Worm (Caenorhabditis elegans) whole organism, L3 larva: ENCODE data around the gene aqp-8.

Experiments used
- ZK546.5 ChIP-seq: sonication (generic microtip); optimal IDR thresholded peaks from 2 replicates; lab custom pipeline; 2017; ENCODE audit warnings: missing biosample characterization, missing genetic modification characterization
- aly-2 ChIP-seq: fragments of 150-350 bp; optimal IDR thresholded peaks from 2 replicates; lab custom pipeline; 2014; ENCODE audit warnings: missing biosample characterization, missing genetic modification characterization
- ama-1 ChIP-seq: fragments of 150-350 bp; optimal IDR thresholded peaks from 2 replicates; lab custom pipeline; 2018
- ceh-16 ChIP-seq: sonication (generic microtip); optimal IDR thresholded peaks from 2 replicates; lab custom pipeline; 2017; ENCODE audit warnings: missing biosample characterization, missing genetic modification characterization
- ceh-28 ChIP-seq: fragments of 150-350 bp; optimal IDR thresholded peaks from 2 replicates; lab custom pipeline; 2014; ENCODE audit warnings: missing biosample characterization, missing genetic modification reagents, missing genetic modification characterization
- ceh-82 ChIP-seq: fragments of 150-350 bp; optimal IDR thresholded peaks from 2 replicates; lab custom pipeline; 2014; ENCODE audit warnings: missing biosample characterization, missing genetic modification characterization
- ceh-9 ChIP-seq: sonication (generic microtip); optimal IDR thresholded peaks from 2 replicates; lab custom pipeline; 2018; ENCODE audit warnings: missing biosample characterization, missing genetic modification characterization
- egl-27 ChIP-seq: sonication (generic microtip); optimal IDR thresholded peaks from 4 replicates; lab custom pipeline; 2017; ENCODE audit warnings: missing biosample characterization, missing genetic modification reagents, missing genetic modification characterization
- egl-5 ChIP-seq: fragments of 150-350 bp; optimal IDR thresholded peaks from 2 replicates; lab custom pipeline; 2017; ENCODE audit warnings: missing biosample characterization, missing genetic modification reagents, missing genetic modification characterization, inconsistent platforms
- elt-1 ChIP-seq: fragments of 150-350 bp; optimal IDR thresholded peaks from 2 replicates; lab custom pipeline; 2014; ENCODE audit warnings: missing biosample characterization, missing genetic modification characterization
- elt-2 ChIP-seq: sonication (generic microtip); optimal IDR thresholded peaks from 2 replicates; lab custom pipeline; 2016; ENCODE audit warnings: missing genetic modification reagents, mild to moderate bottlenecking, missing genetic modification characterization, missing compliant biosample characterization
- elt-3 ChIP-seq, 3 experiments: fragments of 150-350 bp in 1 of 3; sonication (generic microtip) in 2 of 3; optimal IDR thresholded peaks; 2 replicates in 2 of 3; 4 replicates in 1 of 3; lab custom pipeline; 2014 to 2017; ENCODE audit warnings: missing biosample characterization in 3 of 3, missing genetic modification characterization in 3 of 3
- eor-1 ChIP-seq, 2 experiments: fragments of 150-350 bp; optimal IDR thresholded peaks; 2 replicates each; lab custom pipeline; 2014 to 2018; ENCODE audit warnings: missing biosample characterization in 2 of 2, missing genetic modification characterization in 2 of 2
- fkh-10 ChIP-seq: sonication (generic microtip); optimal IDR thresholded peaks from 2 replicates; lab custom pipeline; 2017; ENCODE audit warnings: missing biosample characterization, missing genetic modification reagents, missing genetic modification characterization
- fkh-2 ChIP-seq: fragments of 150-350 bp; optimal IDR thresholded peaks from 2 replicates; lab custom pipeline; 2014; ENCODE audit warnings: missing biosample characterization, missing genetic modification reagents, missing genetic modification characterization
- hmg-11 ChIP-seq: sonication (generic microtip); optimal IDR thresholded peaks from 2 replicates; lab custom pipeline; 2016; ENCODE audit warnings: missing genetic modification characterization, missing compliant biosample characterization
- jun-1 ChIP-seq: fragments of 150-350 bp; optimal IDR thresholded peaks from 2 replicates; lab custom pipeline; 2014; ENCODE audit warnings: missing biosample characterization, missing genetic modification reagents, missing genetic modification characterization
- lin-39 ChIP-seq: fragments of 150-350 bp; optimal IDR thresholded peaks from 2 replicates; lab custom pipeline; 2018; ENCODE audit warnings: missing biosample characterization, missing genetic modification reagents, missing genetic modification characterization
- lsy-12 ChIP-seq: sonication (generic microtip); optimal IDR thresholded peaks from 2 replicates; lab custom pipeline; 2016; ENCODE audit warnings: mild to moderate bottlenecking, missing genetic modification characterization, missing compliant biosample characterization
- mdl-1 ChIP-seq: fragments of 150-350 bp; optimal IDR thresholded peaks from 2 replicates; lab custom pipeline; 2014; ENCODE audit warnings: missing biosample characterization, missing genetic modification characterization
- mml-1 ChIP-seq: fragments of 150-350 bp; sonication (generic microtip); optimal IDR thresholded peaks from 3 replicates; lab custom pipeline; 2014; ENCODE audit warnings: missing biosample characterization, missing genetic modification characterization
- nhr-11 ChIP-seq: fragments of 150-350 bp; optimal IDR thresholded peaks from 2 replicates; lab custom pipeline; 2014; ENCODE audit warnings: missing biosample characterization, missing genetic modification characterization
- nhr-12 ChIP-seq: fragments of 150-350 bp; optimal IDR thresholded peaks from 2 replicates; lab custom pipeline; 2014; ENCODE audit warnings: missing biosample characterization, missing genetic modification characterization
- nhr-23 ChIP-seq: fragments of 150-350 bp; optimal IDR thresholded peaks from 2 replicates; lab custom pipeline; 2014; ENCODE audit warnings: missing biosample characterization, missing genetic modification reagents, missing genetic modification characterization
- nhr-237 ChIP-seq: fragments of 150-350 bp; optimal IDR thresholded peaks from 2 replicates; lab custom pipeline; 2014; ENCODE audit warnings: missing biosample characterization, missing genetic modification characterization
- nhr-25 ChIP-seq: sonication (generic microtip); optimal IDR thresholded peaks from 2 replicates; lab custom pipeline; 2017; ENCODE audit warnings: missing biosample characterization, missing genetic modification characterization
- nhr-28 ChIP-seq: fragments of 150-350 bp; optimal IDR thresholded peaks from 2 replicates; lab custom pipeline; 2014; ENCODE audit warnings: missing biosample characterization, missing genetic modification characterization
- nhr-43 ChIP-seq: sonication (generic microtip); optimal IDR thresholded peaks from 2 replicates; lab custom pipeline; 2016; ENCODE audit warnings: mild to moderate bottlenecking, missing genetic modification characterization, missing compliant biosample characterization; ENCODE audit not compliant: poor library complexity, severe bottlenecking
- nhr-67 ChIP-seq: fragments of 150-350 bp; optimal IDR thresholded peaks from 2 replicates; lab custom pipeline; 2014; ENCODE audit warnings: missing biosample characterization, missing genetic modification characterization
- nhr-76 ChIP-seq: fragments of 150-350 bp; sonication (generic microtip); optimal IDR thresholded peaks from 5 replicates; lab custom pipeline; 2014; ENCODE audit warnings: missing biosample characterization, missing genetic modification characterization
- nhr-77 ChIP-seq: fragments of 150-350 bp; optimal IDR thresholded peaks from 2 replicates; lab custom pipeline; 2014; ENCODE audit warnings: missing biosample characterization, missing genetic modification characterization
- pha-4 ChIP-seq: fragments of 150-350 bp; optimal IDR thresholded peaks from 2 replicates; lab custom pipeline; 2014; ENCODE audit warnings: missing biosample characterization, missing genetic modification reagents, missing genetic modification characterization
- sea-2 ChIP-seq: fragments of 150-350 bp; sonication (generic microtip); optimal IDR thresholded peaks from 4 replicates; lab custom pipeline; 2014; ENCODE audit warnings: missing biosample characterization, missing genetic modification reagents, missing genetic modification characterization
- skn-1 ChIP-seq: fragments of 150-350 bp; optimal IDR thresholded peaks from 2 replicates; lab custom pipeline; 2014; ENCODE audit warnings: missing biosample characterization, missing genetic modification characterization
- snpc-4 ChIP-seq: fragments of 150-350 bp; optimal IDR thresholded peaks from 2 replicates; lab custom pipeline; 2014; ENCODE audit warnings: missing biosample characterization, missing genetic modification characterization
- unc-39 ChIP-seq: sonication (generic microtip); optimal IDR thresholded peaks from 4 replicates; lab custom pipeline; 2017; ENCODE audit warnings: missing biosample characterization, missing genetic modification characterization
- ztf-11 ChIP-seq: fragments of 150-350 bp; optimal IDR thresholded peaks from 2 replicates; lab custom pipeline; 2014; ENCODE audit warnings: missing biosample characterization, missing genetic modification characterization

The aqp-8 gene

ce11 chrX:4658706-4659105 is 46.1 kb downstream of the aqp-8 start:
- TF ChIP-seq ceh-16 (tag; lab: Kevin White, UChicago), result no peak
- TF ChIP-seq elt-2 (tag; lab: Kevin White, UChicago), result peak; percentile 40

ce11 chrX:4658303-4658702 is 46.5 kb downstream of the aqp-8 start:
- TF ChIP-seq skn-1 (tag; lab: Kevin White, UChicago) (no peak), hmg-11 (tag; lab: Kevin White, UChicago) (no peak), mdl-1 (tag; lab: Kevin White, UChicago) (no peak), ceh-9 (no peak), ztf-11 (tag; lab: Kevin White, UChicago) (no peak), nhr-237 (tag; lab: Kevin White, UChicago) (no peak), unc-39 (tag; lab: Kevin White, UChicago) (no peak), ceh-82 (tag; lab: Kevin White, UChicago) (no peak), snpc-4 (no peak), nhr-12 (tag; lab: Kevin White, UChicago) (no peak), nhr-43 (tag; lab: Kevin White, UChicago) (no peak), nhr-77 (no peak), ceh-28 (tag; lab: Kevin White, UChicago) (no peak)

DNA sequence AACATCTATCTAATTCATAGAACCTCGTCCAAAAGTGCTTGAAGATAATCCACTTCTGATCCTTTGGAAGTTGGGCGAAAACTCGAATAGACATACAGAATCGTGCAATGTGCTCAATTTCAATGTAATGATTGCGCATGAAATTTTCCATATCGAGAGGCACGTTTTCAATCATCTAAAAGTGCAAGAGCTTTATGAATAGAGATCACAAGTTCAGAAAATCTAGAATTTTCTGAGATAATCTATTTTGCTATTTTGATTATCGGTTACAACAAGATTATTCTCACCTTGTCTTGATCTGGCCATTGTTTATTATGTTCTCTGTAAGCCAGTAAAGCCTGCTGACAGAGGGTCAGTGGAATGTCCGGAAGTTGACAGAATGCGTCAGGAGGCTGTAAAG is 47.2 kb downstream of the aqp-8 start:
- TF ChIP-seq nhr-237 (tag; lab: Kevin White, UChicago) (no peak), hmg-11 (tag; lab: Kevin White, UChicago) (no peak), nhr-11 (tag; lab: Kevin White, UChicago) (no peak), ama-1 (lab: Kevin White, UChicago) (no peak), mdl-1 (tag; lab: Kevin White, UChicago) (no peak), nhr-23 (no peak), fkh-2 (no peak), elt-1 (tag; lab: Kevin White, UChicago) (no peak), skn-1 (tag; lab: Kevin White, UChicago) (no peak), eor-1 (tag; optimal IDR thresholded peaks at IDR 0.05; lab: Kevin White, UChicago) (no peak), sea-2 (GFP tag; lab: Kevin White, UChicago) (no peak), pha-4 (tag; lab: Kevin White, UChicago) (no peak), lin-39 (tag; lab: Kevin White, UChicago) (no peak), ceh-82 (tag; lab: Kevin White, UChicago) (no peak), jun-1 (tag; lab: Kevin White, UChicago) (no peak), ceh-9 (no peak), ZK546.5 (tag; lab: Kevin White, UChicago) (no peak)

ce11 chrX:4654057-4654456 is 50.7 kb downstream of the aqp-8 start, which contains the start of gene ceh-1:
ceh-1 (minus strand) TSS chrX:4654157.
- TF ChIP-seq nhr-43 (tag; lab: Kevin White, UChicago), result no peak
- TF ChIP-seq eor-1 (tag; optimal IDR thresholded peaks at IDR 0.05; lab: Kevin White, UChicago), result no peak
- TF ChIP-seq skn-1 (tag; lab: Kevin White, UChicago), result no peak
- TF ChIP-seq nhr-237 (tag; lab: Kevin White, UChicago), result no peak
- no peak for TF ChIP-seq egl-27 (tag; lab: Kevin White, UChicago)
- TF ChIP-seq fkh-10 (GFP tag; lab: Kevin White, UChicago), result no peak
- no peak for TF ChIP-seq nhr-11 (tag; lab: Kevin White, UChicago)
- no peak for TF ChIP-seq lin-39 (tag; lab: Kevin White, UChicago)
- no peak for TF ChIP-seq snpc-4
- TF ChIP-seq nhr-25 (tag; lab: Kevin White, UChicago), result no peak
- TF ChIP-seq nhr-76, result no peak
- TF ChIP-seq ama-1 (lab: Kevin White, UChicago), result no peak
- TF ChIP-seq lsy-12 (tag; lab: Kevin White, UChicago), result no peak
- no peak for TF ChIP-seq mdl-1 (tag; lab: Kevin White, UChicago)
- no peak for TF ChIP-seq ZK546.5 (tag; lab: Kevin White, UChicago)
- TF ChIP-seq elt-3 (tag; optimal IDR thresholded peaks at IDR 0.05; lab: Kevin White, UChicago), result no peak
- TF ChIP-seq, all 47 proteins: peak for 0

- TF ChIP-seq elt-3 (tag; optimal IDR thresholded peaks at IDR 0.05; lab: Kevin White, UChicago), result no peak
- TF ChIP-seq nhr-237 (tag; lab: Kevin White, UChicago), result no peak
- no peak for TF ChIP-seq nhr-77
- TF ChIP-seq ceh-9, result no peak
- TF ChIP-seq lsy-12 (tag; lab: Kevin White, UChicago), result no peak
- no peak for TF ChIP-seq egl-5 (tag; lab: Kevin White, UChicago)
- no peak for TF ChIP-seq skn-1 (tag; lab: Kevin White, UChicago)
- TF ChIP-seq elt-1 (tag; lab: Kevin White, UChicago), result no peak
- no peak for TF ChIP-seq mml-1 (tag; lab: Kevin White, UChicago)
- no peak for TF ChIP-seq nhr-28 (tag; lab: Kevin White, UChicago)
- TF ChIP-seq nhr-23, result no peak
- TF ChIP-seq aly-2 (tag; lab: Kevin White, UChicago), result no peak
- TF ChIP-seq ceh-28 (tag; lab: Kevin White, UChicago), result no peak
- no peak for TF ChIP-seq nhr-67
- TF ChIP-seq unc-39 (tag; lab: Kevin White, UChicago), result no peak
- no peak for TF ChIP-seq lin-39 (tag; lab: Kevin White, UChicago)
- no peak for TF ChIP-seq nhr-76
Observed at ce11 chrX:4652950-4653349, 51.8 kb downstream of the aqp-8 start.
